Worm (Caenorhabditis elegans) whole organism, young adult: ENCODE data around the gene mdt-10.

Source experiments
- F52B5.7 ChIP-seq: sonication (generic microtip); optimal IDR thresholded peaks from 2 replicates; lab custom pipeline; 2016; ENCODE audit warnings: mild to moderate bottlenecking, missing genetic modification characterization, missing compliant biosample characterization
- F55B11.4 ChIP-seq: sonication (generic microtip); optimal IDR thresholded peaks from 2 replicates; lab custom pipeline; 2016; ENCODE audit warnings: missing compliant biosample characterization, missing genetic modification characterization, borderline replicate concordance; ENCODE audit not compliant: insufficient read depth
- T26A5.8 ChIP-seq: sonication (generic microtip); optimal IDR thresholded peaks from 2 replicates; lab custom pipeline; 2016; ENCODE audit warnings: missing genetic modification characterization, missing compliant biosample characterization
- ama-1 ChIP-seq, 3 experiments: fragments of 150-350 bp in 1 of 3; sonication (generic microtip) in 2 of 3; optimal IDR thresholded peaks; 2 replicates each; lab custom pipeline; 2014 to 2018; ENCODE audit warnings: missing biosample characterization in 2 of 3, missing genetic modification characterization in 2 of 3, missing genetic modification reagents in 2 of 3
- attf-6 ChIP-seq: fragments of 200-800 bp; sonication (Bioruptor generic); IDR thresholded peaks from 2 replicates; pipeline ENCODE4 v1.3.6; 2022; ENCODE audit warnings: missing genetic modification reagents, missing genetic modification characterization, missing compliant biosample characterization
- bed-1 ChIP-seq: fragments of 200-800 bp; sonication (Bioruptor generic); IDR thresholded peaks from 2 replicates; pipeline ENCODE4 v1.3.6; 2022; ENCODE audit warnings: missing genetic modification reagents, missing genetic modification characterization, missing compliant biosample characterization
- dpl-1 ChIP-seq: fragments of 150-350 bp; optimal IDR thresholded peaks from 2 replicates; lab custom pipeline; 2014; ENCODE audit warnings: missing biosample characterization, missing genetic modification reagents, missing genetic modification characterization
- lir-1 ChIP-seq: fragments of 200-800 bp; sonication (Bioruptor generic); conservative IDR thresholded peaks from 2 replicates; pipeline ENCODE4 v1.3.6; 2022; ENCODE audit warnings: missing genetic modification reagents, missing genetic modification characterization, missing compliant biosample characterization
- madf-10 ChIP-seq: sonication (generic microtip); optimal IDR thresholded peaks from 2 replicates; lab custom pipeline; 2016; ENCODE audit warnings: mild to moderate bottlenecking, missing genetic modification characterization, missing compliant biosample characterization
- nfya-2 ChIP-seq: fragments of 200-800 bp; sonication (Bioruptor generic); IDR thresholded peaks from 2 replicates; pipeline ENCODE4 v1.3.6; 2022; ENCODE audit warnings: missing genetic modification reagents, missing genetic modification characterization, missing compliant biosample characterization
- nhr-80 ChIP-seq: sonication (generic microtip); optimal IDR thresholded peaks from 2 replicates; lab custom pipeline; 2016; ENCODE audit warnings: missing genetic modification characterization, missing compliant biosample characterization
- ztf-22 ChIP-seq: fragments of 200-800 bp; sonication (Bioruptor generic); optimal IDR thresholded peaks from 2 replicates; lab custom pipeline; 2018; ENCODE audit warnings: mild to moderate bottlenecking, missing genetic modification characterization, moderate library complexity, missing compliant biosample characterization

- TF ChIP-seq nfya-2 (GFP tag; lab: Robert Waterston, UW), result no peak
- TF ChIP-seq bed-1, result no peak
- TF ChIP-seq F55B11.4 (tag; lab: Kevin White, UChicago), result no peak
- no peak for TF ChIP-seq attf-6 (GFP tag; lab: Robert Waterston, UW)
- no peak for TF ChIP-seq F52B5.7 (tag; lab: Kevin White, UChicago)
- no peak for TF ChIP-seq ama-1 (optimal IDR thresholded peaks at IDR 0.05; lab: Kevin White, UChicago)
- TF ChIP-seq ama-1 (GFP tag; optimal IDR thresholded peaks at IDR 0.05; lab: Kevin White, UChicago), result no peak
- no peak for TF ChIP-seq T26A5.8 (tag; lab: Kevin White, UChicago)
- no peak for TF ChIP-seq nhr-80 (tag; lab: Kevin White, UChicago)
- TF ChIP-seq madf-10 (tag; lab: Kevin White, UChicago), result no peak
- no peak for TF ChIP-seq lir-1
- TF ChIP-seq dpl-1 (GFP tag; lab: Kevin White, UChicago), result no peak
- TF ChIP-seq ztf-22, result no peak
Observed at ce11 chrII:7866081-7866480, 11.2 kb upstream of the mdt-10 start.
